Fruit fly (Drosophila melanogaster) whole organism, pupa: ENCODE results near the gene Muc68Ca.

Source experiments
- CG10348 ChIP-seq: fragments of 200-800 bp; sonication (Bioruptor generic); IDR thresholded peaks from 2 replicates; pipeline ENCODE4 v1.3.6; 2022; ENCODE audit warnings: missing biosample characterization, missing genetic modification characterization
- CG17806 ChIP-seq: fragments of 200-800 bp; sonication (Bioruptor generic); optimal IDR thresholded peaks from 2 replicates; lab custom pipeline; 2018; ENCODE audit warnings: missing biosample characterization, mild to moderate bottlenecking, missing genetic modification characterization, moderate library complexity
- CG32121 ChIP-seq: fragments of 200-800 bp; sonication (Bioruptor generic); IDR thresholded peaks from 2 replicates; pipeline ENCODE4 v1.3.6; 2022; ENCODE audit warnings: missing biosample characterization, missing genetic modification characterization
- CG4496 ChIP-seq: fragments of 200-800 bp; sonication (Bioruptor generic); IDR thresholded peaks from 3 replicates; pipeline ENCODE4 v1.3.6; 2022; ENCODE audit warnings: missing biosample characterization, missing genetic modification characterization
- EcR ChIP-seq: fragments of 200-800 bp; sonication (Bioruptor generic); optimal IDR thresholded peaks from 3 replicates; lab custom pipeline; 2019; ENCODE audit warnings: missing biosample characterization, missing genetic modification characterization, mild to moderate bottlenecking, moderate library complexity, missing genetic modification reagents
- Ets98B ChIP-seq: fragments of 200-800 bp; sonication (Bioruptor generic); IDR thresholded peaks from 2 replicates; pipeline ENCODE4 v1.3.6; 2022; ENCODE audit warnings: missing biosample characterization, missing genetic modification characterization
- Pif1A ChIP-seq: fragments of 200-800 bp; sonication (Bioruptor generic); optimal IDR thresholded peaks from 3 replicates; lab custom pipeline; 2016; ENCODE audit warnings: missing biosample characterization, missing genetic modification characterization
- Pif1B ChIP-seq: fragments of 200-800 bp; sonication (Bioruptor generic); optimal IDR thresholded peaks from 3 replicates; lab custom pipeline; 2016; ENCODE audit warnings: missing biosample characterization, missing genetic modification characterization
- Snoo ChIP-seq: fragments of 200-800 bp; sonication (Bioruptor generic); optimal IDR thresholded peaks from 3 replicates; lab custom pipeline; 2017; ENCODE audit warnings: missing biosample characterization, mild to moderate bottlenecking, missing genetic modification characterization, inconsistent platforms
- fd96Ca ChIP-seq: fragments of 200-800 bp; sonication (Bioruptor generic); IDR thresholded peaks from 3 replicates; pipeline ENCODE4 v1.3.6; 2022; ENCODE audit warnings: missing biosample characterization, missing genetic modification characterization

dm6 chr3L:11634551-11634950, 14.7 kb upstream of the Muc68Ca start:
- TF ChIP-seq CG10348 (GFP tag; lab: Robert Waterston, UW) (no peak), Snoo (tag; lab: Kevin White, UChicago) (no peak), CG4496 (GFP tag; lab: Robert Waterston, UW) (peak; percentile 83), CG32121 (peak; percentile 58), Pif1B (GFP tag; lab: Kevin White, UChicago) (peak; percentile 56), fd96Ca (GFP tag; lab: Robert Waterston, UW) (no peak; the same call in 1 of the 3 replicates), CG17806 (tag; lab: Kevin White, UChicago) (peak; percentile 48), Pif1A (GFP tag; lab: Kevin White, UChicago) (peak; percentile 44), Ets98B (GFP tag; lab: Robert Waterston, UW) (peak; percentile 54), EcR (GFP tag; lab: Kevin White, UChicago) (no peak)
